Worm (Caenorhabditis elegans): ENCODE data around the gene T02B11.8.

DNA sequence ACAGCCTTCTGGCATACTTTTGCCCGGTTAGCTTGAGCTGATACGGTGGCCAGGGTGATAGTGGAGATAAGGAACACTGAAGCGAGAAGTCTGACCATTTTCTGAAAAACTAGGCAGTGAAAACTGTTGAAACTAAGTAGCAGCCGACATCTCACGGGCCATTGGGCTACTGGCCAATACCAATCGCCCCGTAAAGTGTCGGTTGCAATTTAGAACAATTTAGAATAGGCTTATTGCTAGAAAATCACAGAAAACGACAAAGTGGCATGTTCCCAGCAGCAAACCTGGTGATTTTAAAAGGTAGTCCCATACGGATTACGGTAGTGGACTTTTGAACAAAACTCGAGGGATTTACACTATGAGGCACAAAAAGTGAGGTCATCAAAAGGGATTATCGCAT, 7.4 kb downstream of the T02B11.8 start, which contains the start of gene T02B11.4:
- TF ChIP-seq ama-1 (optimal IDR thresholded peaks at IDR 0.05) (no peak), pqm-1 (tag; optimal IDR thresholded peaks at IDR 0.05) (no peak), isw-1 (GFP tag; IDR thresholded peaks at IDR 0.05) (no peak), unc-30 (tag; optimal IDR thresholded peaks at IDR 0.05) (no peak), ztf-11 (tag; optimal IDR thresholded peaks at IDR 0.05) (no peak), mdl-1 (tag; optimal IDR thresholded peaks at IDR 0.05) (no peak)
